Fruit fly (Drosophila melanogaster) whole organism, embryonic: ENCODE results near the gene Socs36E.

Experiments
- Aef1 ChIP-seq: fragments of 200-800 bp; sonication (Bioruptor generic); IDR thresholded peaks from 3 replicates; pipeline ENCODE4 v1.3.6; 2022; ENCODE audit warnings: missing biosample characterization, missing genetic modification characterization
- Awh ChIP-seq: fragments of 200-800 bp; sonication (Bioruptor generic); IDR thresholded peaks from 2 replicates; pipeline ENCODE4, ENCODE4 v1.3.6; 2022; ENCODE audit warnings: missing biosample characterization, missing genetic modification characterization
- CG10543 ChIP-seq: fragments of 200-800 bp; sonication (Bioruptor generic); optimal IDR thresholded peaks from 3 replicates; lab custom pipeline; 2017; ENCODE audit warnings: missing biosample characterization, mild to moderate bottlenecking, missing genetic modification characterization, moderate library complexity
- CG12391 ChIP-seq: fragments of 200-800 bp; sonication (Bioruptor generic); optimal IDR thresholded peaks from 3 replicates; lab custom pipeline; 2018; ENCODE audit warnings: missing biosample characterization, mild to moderate bottlenecking, missing genetic modification characterization, moderate library complexity
- CG17359 ChIP-seq: fragments of 200-800 bp; sonication (Bioruptor generic); optimal IDR thresholded peaks from 3 replicates; lab custom pipeline; 2018; ENCODE audit warnings: missing biosample characterization, mild to moderate bottlenecking, missing genetic modification characterization, moderate library complexity
- CG17802 ChIP-seq: fragments of 200-800 bp; sonication (Bioruptor generic); optimal IDR thresholded peaks from 2 replicates; lab custom pipeline; 2018; ENCODE audit warnings: missing biosample characterization, mild to moderate bottlenecking, missing genetic modification characterization, moderate library complexity
- CG18764 ChIP-seq: fragments of 200-800 bp; sonication (Bioruptor generic); optimal IDR thresholded peaks from 3 replicates; lab custom pipeline; 2016; ENCODE audit warnings: missing biosample characterization, missing genetic modification characterization
- CG33213 ChIP-seq: fragments of 200-800 bp; sonication (Bioruptor generic); optimal IDR thresholded peaks from 3 replicates; lab custom pipeline; 2016; ENCODE audit warnings: missing biosample characterization, missing genetic modification characterization
- CG34224 ChIP-seq: fragments of 200-800 bp; sonication (Bioruptor generic); IDR thresholded peaks from 3 replicates; pipeline ENCODE4 v1.3.6; 2022; ENCODE audit warnings: missing biosample characterization, missing genetic modification characterization; ENCODE audit not compliant: partially characterized antibody
- CG4404 ChIP-seq: fragments of 200-800 bp; sonication (Bioruptor generic); IDR thresholded peaks from 2 replicates; pipeline ENCODE4 v1.3.6; 2022; ENCODE audit warnings: missing biosample characterization, missing genetic modification characterization
- CG4424 ChIP-seq: fragments of 200-800 bp; sonication (Bioruptor generic); optimal IDR thresholded peaks from 3 replicates; lab custom pipeline; 2016; ENCODE audit warnings: missing biosample characterization, missing genetic modification characterization
- CG4820 ChIP-seq: fragments of 200-800 bp; sonication (Bioruptor generic); optimal IDR thresholded peaks from 3 replicates; lab custom pipeline; 2016; ENCODE audit warnings: missing biosample characterization, missing genetic modification characterization
- CG5180 ChIP-seq: fragments of 200-800 bp; sonication (Bioruptor generic); optimal IDR thresholded peaks from 3 replicates; lab custom pipeline; 2017; ENCODE audit warnings: missing biosample characterization, missing genetic modification characterization, mild to moderate bottlenecking, moderate library complexity, missing genetic modification reagents
- CG6654 ChIP-seq: fragments of 200-800 bp; sonication (Bioruptor generic); optimal IDR thresholded peaks from 2 replicates; lab custom pipeline; 2017; ENCODE audit warnings: missing biosample characterization, mild to moderate bottlenecking, missing genetic modification characterization
- CG6683 ChIP-seq: fragments of 200-800 bp; sonication (Bioruptor generic); optimal IDR thresholded peaks from 2 replicates; lab custom pipeline; 2017; ENCODE audit warnings: missing biosample characterization, mild to moderate bottlenecking, missing genetic modification characterization, missing genetic modification reagents
- CG7786 ChIP-seq: fragments of 200-800 bp; sonication (Bioruptor generic); optimal IDR thresholded peaks from 2 replicates; lab custom pipeline; 2016; ENCODE audit warnings: missing biosample characterization, missing genetic modification characterization
- CG9609 ChIP-seq: fragments of 200-800 bp; sonication (Bioruptor generic); optimal IDR thresholded peaks from 3 replicates; lab custom pipeline; 2016; ENCODE audit warnings: missing biosample characterization, missing genetic modification characterization
- CoRest ChIP-seq: fragments of 200-800 bp; sonication (Bioruptor generic); optimal IDR thresholded peaks from 3 replicates; lab custom pipeline; 2018; ENCODE audit warnings: missing biosample characterization, mild to moderate bottlenecking, missing genetic modification characterization, moderate library complexity
- Dad ChIP-seq: fragments of 200-800 bp; sonication (Bioruptor generic); optimal IDR thresholded peaks from 3 replicates; lab custom pipeline; 2016; ENCODE audit warnings: missing biosample characterization, missing genetic modification characterization
- Doc3 ChIP-seq: fragments of 200-800 bp; sonication (Bioruptor generic); IDR thresholded peaks from 3 replicates; pipeline ENCODE4 v1.3.6; 2022; ENCODE audit warnings: missing biosample characterization, missing genetic modification characterization; ENCODE audit not compliant: partially characterized antibody
- E2f1 ChIP-seq: fragments of 200-800 bp; sonication (Bioruptor generic); IDR thresholded peaks from 2 replicates; pipeline ENCODE4 v1.3.6; 2022; ENCODE audit warnings: missing biosample characterization, missing genetic modification characterization
- Ets65A ChIP-seq: fragments of 200-800 bp; sonication (Bioruptor generic); peaks from one replicate; lab custom pipeline; 2016; ENCODE audit warnings: missing biosample characterization, missing genetic modification characterization
- Fer3 ChIP-seq: fragments of 200-800 bp; sonication (Bioruptor generic); optimal IDR thresholded peaks from 2 replicates; lab custom pipeline; 2018; ENCODE audit warnings: missing biosample characterization, mild to moderate bottlenecking, missing genetic modification characterization, moderate library complexity
- GATAe ChIP-seq: fragments of 200-800 bp; sonication (Bioruptor generic); conservative IDR thresholded peaks from 2 replicates; pipeline ENCODE4 v1.3.6; 2022; ENCODE audit warnings: missing biosample characterization, missing genetic modification characterization
- HLHmδ ChIP-seq: fragments of 200-800 bp; sonication (Bioruptor generic); optimal IDR thresholded peaks from 2 replicates; lab custom pipeline; 2018; ENCODE audit warnings: missing biosample characterization, mild to moderate bottlenecking, missing genetic modification characterization, moderate library complexity
- Hr39 ChIP-seq: fragments of >200 bp; optimal IDR thresholded peaks from 2 replicates; lab custom pipeline; 2017
- MBD-R2 ChIP-seq: fragments of 200-800 bp; sonication (Bioruptor generic); IDR thresholded peaks from 2 replicates; pipeline ENCODE4 v1.3.6; 2022; ENCODE audit warnings: missing biosample characterization, missing genetic modification characterization
- NK7.1 ChIP-seq: fragments of 200-800 bp; sonication (Bioruptor generic); optimal IDR thresholded peaks from 3 replicates; lab custom pipeline; 2016; ENCODE audit warnings: missing biosample characterization, missing genetic modification characterization
- PHDP ChIP-seq: fragments of 200-800 bp; sonication (Bioruptor generic); optimal IDR thresholded peaks from 3 replicates; lab custom pipeline; 2018; ENCODE audit warnings: missing biosample characterization, mild to moderate bottlenecking, missing genetic modification characterization, moderate library complexity
- Tbp ChIP-seq: fragments of >200 bp; optimal IDR thresholded peaks from 2 replicates; lab custom pipeline; 2018; ENCODE audit warnings: missing biosample characterization, missing genetic modification characterization
- Usf ChIP-seq: fragments of 200-800 bp; sonication (Bioruptor generic); optimal IDR thresholded peaks from 2 replicates; lab custom pipeline; 2017; ENCODE audit warnings: missing genotype, missing biosample characterization, missing genetic modification characterization
- Xrp1 ChIP-seq: fragments of 200-800 bp; sonication (Bioruptor generic); IDR thresholded peaks from 2 replicates; pipeline ENCODE4 v1.3.6; 2022; ENCODE audit warnings: missing biosample characterization, missing genetic modification characterization
- abd-A ChIP-seq: fragments of 200-800 bp; sonication (Bioruptor generic); optimal IDR thresholded peaks from 3 replicates; lab custom pipeline; 2019; ENCODE audit warnings: missing biosample characterization, mild to moderate bottlenecking, missing genetic modification characterization, moderate library complexity
- ash1 ChIP-seq: fragments of 200-800 bp; sonication (Bioruptor generic); optimal IDR thresholded peaks from 2 replicates; lab custom pipeline; 2018; ENCODE audit warnings: missing biosample characterization, mild to moderate bottlenecking, missing genetic modification characterization
- btn ChIP-seq: fragments of 200-800 bp; sonication (Bioruptor generic); optimal IDR thresholded peaks from 2 replicates; lab custom pipeline; 2016; ENCODE audit warnings: missing biosample characterization, missing genetic modification characterization
- chif ChIP-seq, 2 experiments: fragments of 200-800 bp; sonication (Bioruptor generic); optimal IDR thresholded peaks; 3 replicates each; lab custom pipeline; 2016; ENCODE audit warnings: missing biosample characterization in 2 of 2, missing genetic modification characterization in 2 of 2
- chinmo ChIP-seq: fragments of 200-800 bp; sonication (Bioruptor generic); IDR thresholded peaks from 4 replicates; pipeline ENCODE4 v1.3.6; 2022; ENCODE audit warnings: missing biosample characterization, missing genetic modification characterization; ENCODE audit not compliant: partially characterized antibody
- crc ChIP-seq: fragments of 200-800 bp; sonication (Bioruptor generic); optimal IDR thresholded peaks from 2 replicates; lab custom pipeline; 2016; ENCODE audit warnings: missing biosample characterization, missing genetic modification characterization
- dimm ChIP-seq: fragments of 200-800 bp; sonication (Bioruptor generic); IDR thresholded peaks from 2 replicates; pipeline ENCODE4 v1.3.6; 2022; ENCODE audit warnings: missing biosample characterization, missing genetic modification characterization
- fru ChIP-seq: fragments of >200 bp; optimal IDR thresholded peaks from 2 replicates; lab custom pipeline; 2017
- gsb-n ChIP-seq: fragments of 200-800 bp; sonication (Bioruptor generic); optimal IDR thresholded peaks from 3 replicates; lab custom pipeline; 2018; ENCODE audit warnings: missing biosample characterization, mild to moderate bottlenecking, missing genetic modification characterization
- mld ChIP-seq: fragments of 200-800 bp; sonication (Bioruptor generic); IDR thresholded peaks from 3 replicates; pipeline ENCODE4 v1.3.6; 2022; ENCODE audit warnings: missing biosample characterization, missing genetic modification characterization; ENCODE audit not compliant: partially characterized antibody
- nom ChIP-seq: fragments of 200-800 bp; sonication (Bioruptor generic); optimal IDR thresholded peaks from 2 replicates; lab custom pipeline; 2017; ENCODE audit warnings: missing biosample characterization, missing genetic modification characterization, mild to moderate bottlenecking, moderate library complexity, missing genetic modification reagents
- p53 ChIP-seq: fragments of 200-800 bp; sonication (Bioruptor generic); optimal IDR thresholded peaks from 2 replicates; lab custom pipeline; 2016; ENCODE audit warnings: missing biosample characterization, missing genetic modification characterization
- phol ChIP-seq: fragments of 200-800 bp; sonication (Bioruptor generic); optimal IDR thresholded peaks from 3 replicates; lab custom pipeline; 2018; ENCODE audit warnings: missing biosample characterization, mild to moderate bottlenecking, missing genetic modification characterization, moderate library complexity
- pita ChIP-seq: fragments of 200-800 bp; sonication (Bioruptor generic); optimal IDR thresholded peaks from 2 replicates; lab custom pipeline; 2017; ENCODE audit warnings: missing biosample characterization, mild to moderate bottlenecking, missing genetic modification characterization
- pnt ChIP-seq: fragments of 200-800 bp; sonication (Bioruptor generic); optimal IDR thresholded peaks from 3 replicates; lab custom pipeline; 2016; ENCODE audit warnings: missing biosample characterization, missing genetic modification characterization
- sens-2 ChIP-seq: fragments of 200-800 bp; sonication (Bioruptor generic); IDR thresholded peaks from 2 replicates; pipeline ENCODE4 v1.3.6; 2022; ENCODE audit warnings: missing biosample characterization, missing genetic modification characterization
- sob ChIP-seq: fragments of 200-800 bp; sonication (Bioruptor generic); IDR thresholded peaks from 2 replicates; pipeline ENCODE4 v1.3.6; 2022; ENCODE audit warnings: missing biosample characterization, missing genetic modification characterization
- sqz ChIP-seq: fragments of 200-800 bp; sonication (Bioruptor generic); optimal IDR thresholded peaks from 3 replicates; lab custom pipeline; 2018; ENCODE audit warnings: missing biosample characterization, mild to moderate bottlenecking, missing genetic modification characterization
- toy ChIP-seq: fragments of 200-800 bp; sonication (Bioruptor generic); IDR thresholded peaks from 2 replicates; pipeline ENCODE4 v1.3.6; 2022; ENCODE audit warnings: missing biosample characterization, missing genetic modification characterization

Gene Socs36E

dm6 chr2L:18184648-18185243 lies 32.5 kb upstream of the Socs36E start, which contains the start of gene Ptp36E (continued):
- TF ChIP-seq CG10543 (GFP tag; lab: Kevin White, UChicago), result peak; percentile 73
- peak; percentile 20; the same call in 1 of the 3 replicates for TF ChIP-seq CG34224
- no peak for TF ChIP-seq CG9609 (GFP tag; lab: Kevin White, UChicago)
- TF ChIP-seq CG6654 (GFP tag; lab: Kevin White, UChicago), result peak; percentile 66
- TF ChIP-seq MBD-R2 (GFP tag; lab: Robert Waterston, UW), result peak; percentile 62; the same call in 1 of the 2 replicates
- no peak for TF ChIP-seq pita
- TF ChIP-seq CG7786 (GFP tag; lab: Kevin White, UChicago), result peak; percentile 33
- no peak for TF ChIP-seq p53 (GFP tag; lab: Kevin White, UChicago)
- TF ChIP-seq CoRest, result peak; percentile 85
- TF ChIP-seq Xrp1 (GFP tag; lab: Robert Waterston, UW), result peak; percentile 84
- no peak for TF ChIP-seq nom
- peak; percentile 70 for TF ChIP-seq sqz (GFP tag; lab: Kevin White, UChicago)
- no peak for TF ChIP-seq mld (GFP tag; lab: Robert Waterston, UW)
- no peak for TF ChIP-seq sob (GFP tag; lab: Robert Waterston, UW)
- TF ChIP-seq CG17802 (tag; lab: Kevin White, UChicago), result peak; percentile 17
- peak; percentile 82 for TF ChIP-seq CG6683 (GFP tag; lab: Kevin White, UChicago)
- peak; percentile 87 for TF ChIP-seq Fer3 (tag; lab: Kevin White, UChicago)
- TF ChIP-seq Ets65A, result no peak
- peak; percentile 42 for TF ChIP-seq CG4820
- TF ChIP-seq chinmo (GFP tag; lab: Robert Waterston, UW), result 0 out of 4 replicates have a peak, but pooled peaks have one; percentile 11
- TF ChIP-seq ash1 (GFP tag; lab: Kevin White, UChicago), result no peak
- TF ChIP-seq Aef1 (GFP tag; lab: Robert Waterston, UW), result peak; percentile 77
- TF ChIP-seq gsb-n, result peak; percentile 63
- TF ChIP-seq Doc3 (GFP tag; lab: Robert Waterston, UW), result no peak
- peak; percentile 68 for TF ChIP-seq CG18764 (GFP tag; lab: Kevin White, UChicago)
- TF ChIP-seq dimm (GFP tag; lab: Robert Waterston, UW), result peak; percentile 50
- no peak for TF ChIP-seq btn (GFP tag; lab: Kevin White, UChicago)
- TF ChIP-seq PHDP, result peak; percentile 91
- TF ChIP-seq Hr39 (lab: Kevin White, UChicago), result no peak
- TF ChIP-seq CG12391 (tag; lab: Kevin White, UChicago), result no peak
- peak; percentile 65 for TF ChIP-seq Awh (GFP tag; lab: Robert Waterston, UW)
- TF ChIP-seq HLHmδ (GFP tag; lab: Kevin White, UChicago), result no peak
- peak; percentile 86 for TF ChIP-seq CG17359 (tag; lab: Kevin White, UChicago)
- peak; percentile 22 to 41 for TF ChIP-seq chif (GFP tag; optimal IDR thresholded peaks at IDR 0.05; lab: Kevin White, UChicago)
- no peak for TF ChIP-seq Dad (GFP tag; lab: Kevin White, UChicago)
- peak; percentile 91 for TF ChIP-seq phol
- TF ChIP-seq CG4424 (GFP tag; lab: Kevin White, UChicago), result peak; percentile 85
- TF ChIP-seq toy (GFP tag; lab: Robert Waterston, UW), result peak; percentile 60
- peak; percentile 74 for TF ChIP-seq CG5180
- TF ChIP-seq E2f1 (GFP tag; lab: Robert Waterston, UW), result peak; percentile 80
- no peak for TF ChIP-seq GATAe (GFP tag; lab: Robert Waterston, UW)
- TF ChIP-seq Tbp (GFP tag; lab: Kevin White, UChicago), result no peak
- TF ChIP-seq CG4404 (GFP tag; lab: Robert Waterston, UW), result peak; percentile 73
- TF ChIP-seq fru, result no peak
- TF ChIP-seq sens-2 (GFP tag; lab: Robert Waterston, UW), result no peak
- TF ChIP-seq Usf (GFP tag; lab: Kevin White, UChicago), result peak; percentile 71
- peak; percentile 49 for TF ChIP-seq abd-A (tag; lab: Kevin White, UChicago)
- TF ChIP-seq crc (GFP tag; lab: Kevin White, UChicago), result no peak
- peak; percentile 38 for TF ChIP-seq pnt (GFP tag; lab: Kevin White, UChicago)
- TF ChIP-seq CG33213 (GFP tag; lab: Kevin White, UChicago), result no peak
- no peak for TF ChIP-seq NK7.1 (GFP tag; lab: Kevin White, UChicago)
